Worm (Caenorhabditis elegans) whole organism, early embryonic: ENCODE data around the gene nspg-7.1.
A peak's percentile ranks its signal among the peaks of the same experiment; 100 is the strongest.
"Not testable (repeated sequence)": the region's sequence is repeated elsewhere in the genome, so short reads cannot be mapped to it uniquely, and the experiment has no call there.

Source experiments
- B0310.2 ChIP-seq: sonication (generic microtip); optimal IDR thresholded peaks from 2 replicates; lab custom pipeline; 2016; ENCODE audit warnings: mild to moderate bottlenecking, missing genetic modification characterization, missing compliant biosample characterization
- F13C5.2 ChIP-seq: sonication (generic microtip); optimal IDR thresholded peaks from 2 replicates; lab custom pipeline; 2017; ENCODE audit warnings: mild to moderate bottlenecking, missing genetic modification characterization, inconsistent platforms, missing compliant biosample characterization
- aly-1 ChIP-seq: sonication (generic microtip); optimal IDR thresholded peaks from 2 replicates; lab custom pipeline; 2016; ENCODE audit warnings: missing genetic modification characterization, missing compliant biosample characterization
- ama-1 ChIP-seq: fragments of 150-350 bp; optimal IDR thresholded peaks from 2 replicates; lab custom pipeline; 2014
- ceh-13 ChIP-seq: fragments of 200-800 bp; sonication (Bioruptor generic); optimal IDR thresholded peaks from 2 replicates; lab custom pipeline; 2018; ENCODE audit warnings: mild to moderate bottlenecking, missing genetic modification characterization, missing compliant biosample characterization
- ceh-36 ChIP-seq: sonication (generic microtip); optimal IDR thresholded peaks from 2 replicates; lab custom pipeline; 2016; ENCODE audit warnings: missing genetic modification characterization, inconsistent platforms, missing compliant biosample characterization
- ets-7 ChIP-seq: sonication (generic microtip); optimal IDR thresholded peaks from 2 replicates; lab custom pipeline; 2016; ENCODE audit warnings: missing genotype, missing genetic modification characterization, missing compliant biosample characterization
- flt-1 ChIP-seq: fragments of 200-800 bp; sonication (Bioruptor generic); IDR thresholded peaks from 2 replicates; pipeline ENCODE4 v1.3.6; 2022; ENCODE audit warnings: missing genetic modification characterization, missing compliant biosample characterization
- hmbx-1 ChIP-seq: sonication (generic microtip); optimal IDR thresholded peaks from 2 replicates; lab custom pipeline; 2016; ENCODE audit warnings: mild to moderate bottlenecking, missing genetic modification characterization, missing compliant biosample characterization
- hmg-4 ChIP-seq: fragments of 200-800 bp; sonication (Bioruptor generic); optimal IDR thresholded peaks from 2 replicates; lab custom pipeline; 2018; ENCODE audit warnings: mild to moderate bottlenecking, missing genetic modification characterization, missing compliant biosample characterization
- hnd-1 ChIP-seq: sonication (generic microtip); optimal IDR thresholded peaks from 2 replicates; lab custom pipeline; 2016; ENCODE audit warnings: missing genetic modification characterization, missing compliant biosample characterization
- pes-1 ChIP-seq: fragments of 200-800 bp; sonication (Bioruptor generic); IDR thresholded peaks from 2 replicates; pipeline ENCODE4 v1.3.6; 2022; ENCODE audit warnings: missing genetic modification reagents, missing genetic modification characterization, missing compliant biosample characterization
- scrt-1 ChIP-seq: fragments of 200-800 bp; sonication (Bioruptor generic); IDR thresholded peaks from 2 replicates; pipeline ENCODE4 v1.3.6; 2022; ENCODE audit warnings: missing genetic modification characterization, missing compliant biosample characterization
- sea-1 ChIP-seq: fragments of 200-800 bp; sonication (Bioruptor generic); conservative IDR thresholded peaks from 2 replicates; pipeline ENCODE4 v1.3.6; 2022; ENCODE audit warnings: missing genetic modification characterization, missing compliant biosample characterization
- tbx-11 ChIP-seq: fragments of 200-800 bp; sonication (Bioruptor generic); IDR thresholded peaks from 2 replicates; pipeline ENCODE4 v1.3.6; 2022; ENCODE audit warnings: missing genetic modification characterization, missing compliant biosample characterization
- tbx-37 ChIP-seq: fragments of 200-800 bp; sonication (Bioruptor generic); conservative IDR thresholded peaks from 2 replicates; pipeline ENCODE4 v1.3.6; 2022; ENCODE audit warnings: missing genetic modification reagents, missing genetic modification characterization, missing compliant biosample characterization
- tra-4 ChIP-seq: sonication (generic microtip); optimal IDR thresholded peaks from 2 replicates; lab custom pipeline; 2017; ENCODE audit warnings: missing genetic modification characterization, missing compliant biosample characterization

Gene nspg-7.1

DNA sequence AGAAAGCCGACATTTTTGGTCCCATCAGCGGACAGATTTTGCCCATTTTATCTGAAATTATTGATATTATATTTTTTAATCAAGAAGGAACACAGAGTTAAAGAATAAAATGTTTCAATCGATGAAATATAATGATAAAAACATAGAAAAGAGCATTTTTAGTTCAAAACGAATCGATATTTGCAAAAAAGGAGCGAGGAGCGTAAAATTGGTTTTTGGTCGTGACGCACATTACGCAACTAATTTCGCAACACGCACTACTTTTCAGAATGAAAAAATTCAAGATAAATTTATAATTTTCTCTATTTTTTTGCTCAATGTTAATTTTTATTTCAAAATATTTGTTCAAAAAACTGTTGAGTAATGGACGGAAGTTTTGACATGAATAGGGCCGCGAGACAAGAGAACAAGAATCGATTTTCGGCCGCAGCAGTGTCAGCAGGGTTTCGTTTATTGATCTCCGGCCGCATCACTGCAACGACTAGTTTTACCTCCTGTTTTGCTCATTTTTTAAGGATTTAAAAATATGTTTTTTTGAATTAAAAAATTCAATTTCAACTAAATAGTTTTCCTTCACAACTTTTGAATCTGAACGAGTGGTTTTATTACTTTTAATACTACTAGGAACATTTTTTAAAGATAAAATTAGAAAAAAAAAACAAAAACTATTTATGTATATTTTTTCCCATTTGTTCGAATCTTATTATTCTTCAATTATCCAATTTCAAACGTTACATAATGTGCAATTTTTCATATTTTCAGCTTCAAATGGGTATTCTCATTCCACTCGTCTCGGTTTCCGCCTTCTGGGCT lies 9.4 kb downstream of the nspg-7.1 start, which contains the start of the genes F49C12.12 and vha-17:
F49C12.12 (minus strand) TSS at position 51 of the 813 bp plus-strand sequence.
vha-17 (plus strand) TSS at position 763 of the 813 bp plus-strand sequence.
- TF ChIP-seq ets-7 (tag; lab: Kevin White, UChicago) (no peak), ceh-13 (no peak), ceh-36 (no peak), hmg-4 (no peak), aly-1 (tag; lab: Kevin White, UChicago) (no peak), hmbx-1 (no peak), tra-4 (no peak), flt-1 (GFP tag; lab: Robert Waterston, UW) (no peak), tbx-37 (GFP tag; lab: Robert Waterston, UW) (no peak), ama-1 (lab: Kevin White, UChicago) (no peak), sea-1 (GFP tag; lab: Robert Waterston, UW) (no peak), pes-1 (GFP tag; lab: Robert Waterston, UW) (no peak)

DNA sequence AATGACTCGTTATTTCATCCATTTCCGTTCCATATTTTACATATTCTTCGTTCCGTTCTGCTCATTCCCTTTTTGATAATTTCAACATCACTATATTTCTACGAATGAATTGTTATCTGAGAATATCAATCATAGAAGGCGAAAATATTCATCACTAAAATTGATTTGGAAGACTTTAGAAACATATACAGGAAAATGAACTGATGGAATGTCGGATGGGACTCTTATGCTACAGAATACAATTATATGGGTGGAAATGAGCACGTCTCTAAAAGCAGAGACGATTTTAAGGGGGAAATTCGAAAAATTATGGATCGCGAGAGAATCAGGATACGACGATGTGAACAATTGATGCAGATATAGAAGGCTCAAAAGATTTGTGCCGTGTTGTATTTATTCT lies 10.6 kb downstream of the nspg-7.1 start:
- TF ChIP-seq hmg-4 (no peak), hmbx-1 (no peak), hnd-1 (tag; lab: Kevin White, UChicago) (no peak), ets-7 (tag; lab: Kevin White, UChicago) (no peak), tbx-11 (no peak), aly-1 (tag; lab: Kevin White, UChicago) (no peak), ama-1 (lab: Kevin White, UChicago) (no peak), tra-4 (no peak), sea-1 (GFP tag; lab: Robert Waterston, UW) (no peak), ceh-36 (no peak), flt-1 (GFP tag; lab: Robert Waterston, UW) (no peak), F13C5.2 (tag; lab: Kevin White, UChicago) (no peak), B0310.2 (no peak), scrt-1 (GFP tag; lab: Robert Waterston, UW) (no peak), pes-1 (GFP tag; lab: Robert Waterston, UW) (no peak)

DNA sequence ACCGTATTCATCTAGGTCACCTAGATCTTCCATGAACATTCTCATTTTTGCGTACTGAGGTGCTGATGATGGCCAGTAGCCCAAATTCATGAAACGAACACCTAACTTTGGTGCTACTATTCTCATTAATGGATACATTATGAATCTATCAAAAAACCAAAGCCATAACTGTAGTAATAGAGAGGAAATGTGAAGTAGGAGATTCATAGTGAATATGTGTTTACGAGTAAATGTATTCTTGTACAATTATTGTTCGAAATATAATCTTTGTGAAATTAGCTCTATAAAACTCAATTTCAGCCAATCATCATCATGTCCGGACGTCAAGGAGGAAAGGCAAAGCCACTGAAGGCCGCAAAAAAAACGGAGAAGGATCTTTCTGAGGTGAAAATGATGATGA lies 11.6 kb downstream of the nspg-7.1 start, which contains the start of the genes F49C12.11 and nemt-1:
F49C12.11 (plus strand) TSS at position 301 of the 400 bp plus-strand sequence.
nemt-1 (minus strand) TSS at position 360 of the 400 bp plus-strand sequence.
- TF ChIP-seq flt-1 (GFP tag; lab: Robert Waterston, UW) (no peak), ceh-36 (no peak), B0310.2 (no peak), tbx-11 (no peak), tra-4 (no peak), ceh-13 (no peak), hmbx-1 (no peak), ets-7 (tag; lab: Kevin White, UChicago) (no peak), scrt-1 (GFP tag; lab: Robert Waterston, UW) (no peak), tbx-37 (GFP tag; lab: Robert Waterston, UW) (no peak), ama-1 (lab: Kevin White, UChicago) (no peak)

DNA sequence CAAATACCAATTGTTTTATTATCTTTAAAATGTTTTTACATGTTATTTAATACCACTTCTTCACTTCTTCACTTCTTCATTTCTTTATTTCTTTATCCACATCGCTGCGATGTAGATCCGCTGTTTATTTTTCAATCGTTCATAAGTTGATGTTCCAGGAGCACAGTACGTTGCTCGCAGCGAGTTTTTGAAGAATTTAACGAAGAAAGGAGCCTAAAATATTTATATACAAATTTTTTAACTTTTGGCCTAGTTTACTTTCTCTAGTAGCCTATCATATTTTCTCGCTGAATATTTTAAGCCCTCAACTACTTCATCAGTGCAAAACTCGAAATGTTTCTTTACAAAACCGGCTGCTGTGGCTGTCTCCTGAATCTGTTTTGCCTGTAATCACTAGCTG lies 12.5 kb downstream of the nspg-7.1 start:
- TF ChIP-seq ceh-36 = no peak
- no peak for TF ChIP-seq aly-1 (tag; lab: Kevin White, UChicago)
- TF ChIP-seq hnd-1 (tag; lab: Kevin White, UChicago) = no peak
- no peak for TF ChIP-seq B0310.2
- TF ChIP-seq hmbx-1 = no peak
- TF ChIP-seq tbx-37 (GFP tag; lab: Robert Waterston, UW) = no peak
- no peak for TF ChIP-seq tbx-11
- no peak for TF ChIP-seq pes-1 (GFP tag; lab: Robert Waterston, UW)
- TF ChIP-seq ets-7 (tag; lab: Kevin White, UChicago) = no peak
- no peak for TF ChIP-seq flt-1 (GFP tag; lab: Robert Waterston, UW)
- no peak for TF ChIP-seq scrt-1 (GFP tag; lab: Robert Waterston, UW)
- TF ChIP-seq tra-4 = no peak
- no peak for TF ChIP-seq ama-1 (lab: Kevin White, UChicago)
- no peak for TF ChIP-seq ceh-13
- TF ChIP-seq hmg-4 = no peak
- TF ChIP-seq F13C5.2 (tag; lab: Kevin White, UChicago) = no peak
- no peak for TF ChIP-seq sea-1 (GFP tag; lab: Robert Waterston, UW)

DNA sequence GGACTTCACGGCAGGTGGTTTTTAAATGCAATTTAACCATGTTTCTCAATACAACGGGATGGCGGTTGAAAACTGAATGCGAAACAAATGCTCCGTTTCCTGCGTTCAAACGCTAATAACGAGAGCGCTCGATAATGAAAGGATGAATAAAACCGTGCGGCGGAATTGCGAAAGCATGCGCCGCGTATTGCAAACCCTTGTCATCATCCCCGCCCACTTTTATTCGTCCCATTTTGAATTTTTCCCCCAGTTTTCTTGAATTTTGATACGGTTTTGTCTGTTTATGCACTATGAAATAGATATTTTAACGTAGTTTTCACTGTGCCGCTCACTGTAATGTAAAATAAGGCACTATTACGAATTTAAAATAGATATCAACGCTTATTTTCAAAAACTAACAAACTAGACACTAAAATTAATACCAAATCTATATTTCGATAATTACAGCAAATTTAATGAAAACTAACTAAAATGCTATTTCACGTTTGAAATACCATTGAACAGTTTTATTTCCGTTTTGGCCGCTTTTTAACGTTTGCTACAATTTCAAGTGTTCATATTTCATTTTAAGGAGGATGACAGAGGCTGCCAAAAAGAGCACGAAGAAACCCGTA lies 14.5 kb downstream of the nspg-7.1 start, which contains the start of the genes F49C12.9 and rpn-7:
F49C12.9 (minus strand) TSS at position 148 of the 614 bp plus-strand sequence.
rpn-7 (plus strand) TSS at position 564 of the 614 bp plus-strand sequence.
- TF ChIP-seq B0310.2 (no peak), tra-4 (no peak), hmbx-1 (no peak), F13C5.2 (tag; lab: Kevin White, UChicago) (peak; percentile 91), ceh-13 (peak; percentile 15), tbx-11 (peak; percentile 62; the same call in 1 of the 2 replicates), aly-1 (tag; lab: Kevin White, UChicago) (peak; percentile 38), scrt-1 (GFP tag; lab: Robert Waterston, UW) (peak; percentile 65; the same call in 1 of the 2 replicates), ets-7 (tag; lab: Kevin White, UChicago) (peak; percentile 63), ceh-36 (peak; percentile 58), sea-1 (GFP tag; lab: Robert Waterston, UW) (peak; percentile 68), tbx-37 (GFP tag; lab: Robert Waterston, UW) (peak; percentile 43; the same call in 1 of the 2 replicates)

DNA sequence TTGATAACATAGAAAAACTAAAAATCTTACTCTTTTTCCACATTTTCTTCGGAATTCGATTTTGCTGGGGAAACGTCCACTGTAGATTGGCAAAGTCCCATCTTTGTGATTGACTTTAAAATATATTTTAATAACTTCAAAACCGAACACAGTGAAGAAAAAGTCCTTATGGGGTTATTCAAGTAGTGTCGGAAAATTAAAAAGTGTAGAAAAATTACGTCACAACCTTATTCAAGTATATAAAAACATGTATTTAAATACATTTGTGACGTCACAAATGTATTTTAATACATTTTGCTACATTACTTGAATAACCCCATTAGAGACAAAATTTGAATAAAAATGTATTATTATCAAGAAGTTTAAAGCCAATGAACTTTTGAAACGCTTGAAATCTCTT lies 17.8 kb downstream of the nspg-7.1 start, which contains the start of gene F49C12.7:
F49C12.7 (minus strand) TSS at position 101 of the 400 bp plus-strand sequence.
- TF ChIP-seq ceh-36; tbx-37 (GFP tag; lab: Robert Waterston, UW); hmbx-1: not testable (repeated sequence)
